Fruit fly (Drosophila melanogaster) whole organism, embryonic: ENCODE data around the gene CG8281.

Experiments used
- CG10979 ChIP-seq: fragments of 200-800 bp; sonication (Bioruptor generic); optimal IDR thresholded peaks from 2 replicates; lab custom pipeline; 2018; ENCODE audit warnings: missing biosample characterization, mild to moderate bottlenecking, missing genetic modification characterization, moderate library complexity
- CG11085 ChIP-seq: fragments of 200-800 bp; sonication (Bioruptor generic); IDR thresholded peaks from 2 replicates; pipeline ENCODE4 v1.3.6; 2022; ENCODE audit warnings: missing biosample characterization, missing genetic modification characterization
- CG11560 ChIP-seq: fragments of 200-800 bp; sonication (Bioruptor generic); IDR thresholded peaks from 3 replicates; pipeline ENCODE4 v1.3.6; 2022; ENCODE audit warnings: missing biosample characterization, missing genetic modification characterization
- CG1233 ChIP-seq: fragments of 200-800 bp; sonication (Bioruptor generic); optimal IDR thresholded peaks from 4 replicates; lab custom pipeline; 2018; ENCODE audit warnings: missing biosample characterization, mild to moderate bottlenecking, missing genetic modification characterization
- CG12391 ChIP-seq: fragments of 200-800 bp; sonication (Bioruptor generic); optimal IDR thresholded peaks from 3 replicates; lab custom pipeline; 2018; ENCODE audit warnings: missing biosample characterization, mild to moderate bottlenecking, missing genetic modification characterization, moderate library complexity
- CG13296 ChIP-seq: fragments of 200-800 bp; sonication (Bioruptor generic); optimal IDR thresholded peaks from 3 replicates; lab custom pipeline; 2018; ENCODE audit warnings: missing biosample characterization, mild to moderate bottlenecking, missing genetic modification characterization
- CG13894 ChIP-seq: fragments of 200-800 bp; sonication (Bioruptor generic); optimal IDR thresholded peaks from 3 replicates; lab custom pipeline; 2018; ENCODE audit warnings: missing biosample characterization, mild to moderate bottlenecking, missing genetic modification characterization, moderate library complexity
- CG14050 ChIP-seq: fragments of 200-800 bp; sonication (Bioruptor generic); IDR thresholded peaks from 3 replicates; pipeline ENCODE4 v1.3.6; 2022; ENCODE audit warnings: missing biosample characterization, missing genetic modification characterization
- CG14860 ChIP-seq: fragments of 200-800 bp; sonication (Bioruptor generic); IDR thresholded peaks from 3 replicates; pipeline ENCODE4 v1.3.6; 2022; ENCODE audit warnings: missing biosample characterization, missing genetic modification characterization; ENCODE audit not compliant: partially characterized antibody
- CG15696 ChIP-seq: fragments of 200-800 bp; sonication (Bioruptor generic); optimal IDR thresholded peaks from 2 replicates; lab custom pipeline; 2019; ENCODE audit warnings: missing biosample characterization, mild to moderate bottlenecking, missing genetic modification characterization, moderate library complexity
- CG1647 ChIP-seq: fragments of 200-800 bp; sonication (Bioruptor generic); optimal IDR thresholded peaks from 3 replicates; lab custom pipeline; 2016; ENCODE audit warnings: missing biosample characterization, missing genetic modification characterization
- CG17361 ChIP-seq: fragments of 200-800 bp; sonication (Bioruptor generic); IDR thresholded peaks from 3 replicates; pipeline ENCODE4 v1.3.6; 2022; ENCODE audit warnings: missing biosample characterization, missing genetic modification characterization
- CG18599 ChIP-seq: fragments of 200-800 bp; sonication (Bioruptor generic); optimal IDR thresholded peaks from 3 replicates; lab custom pipeline; 2017; ENCODE audit warnings: missing biosample characterization, missing genetic modification characterization, mild to moderate bottlenecking, moderate library complexity, missing genetic modification reagents
- CG2678 ChIP-seq: fragments of 200-800 bp; sonication (Bioruptor generic); optimal IDR thresholded peaks from 3 replicates; lab custom pipeline; 2019; ENCODE audit warnings: missing biosample characterization, mild to moderate bottlenecking, missing genetic modification characterization, moderate library complexity
- CG34376 ChIP-seq: fragments of 200-800 bp; sonication (Bioruptor generic); optimal IDR thresholded peaks from 2 replicates; lab custom pipeline; 2018; ENCODE audit warnings: missing biosample characterization, mild to moderate bottlenecking, missing genetic modification characterization
- CG4617 ChIP-seq: fragments of 200-800 bp; sonication (Bioruptor generic); optimal IDR thresholded peaks from 3 replicates; lab custom pipeline; 2016; ENCODE audit warnings: missing biosample characterization, missing genetic modification characterization, borderline replicate concordance
- CG4707 ChIP-seq: fragments of 200-800 bp; sonication (Bioruptor generic); optimal IDR thresholded peaks from 2 replicates; lab custom pipeline; 2018; ENCODE audit warnings: missing biosample characterization, mild to moderate bottlenecking, missing genetic modification characterization, moderate library complexity
- CG6175 ChIP-seq: fragments of 200-800 bp; sonication (Bioruptor generic); IDR thresholded peaks from 3 replicates; pipeline ENCODE4 v1.3.6; 2022; ENCODE audit warnings: missing biosample characterization, missing genetic modification characterization
- CG6683 ChIP-seq: fragments of 200-800 bp; sonication (Bioruptor generic); optimal IDR thresholded peaks from 2 replicates; lab custom pipeline; 2017; ENCODE audit warnings: missing biosample characterization, mild to moderate bottlenecking, missing genetic modification characterization, missing genetic modification reagents
- CG6813 ChIP-seq: fragments of 200-800 bp; sonication (Bioruptor generic); optimal IDR thresholded peaks from 2 replicates; lab custom pipeline; 2017; ENCODE audit warnings: missing biosample characterization, missing genetic modification characterization, mild to moderate bottlenecking, moderate library complexity, missing genetic modification reagents
- CHES-1-like ChIP-seq: fragments of 200-800 bp; sonication (Bioruptor generic); optimal IDR thresholded peaks from 2 replicates; lab custom pipeline; 2016; ENCODE audit warnings: missing biosample characterization, missing genetic modification characterization
- Dll ChIP-seq: fragments of 200-800 bp; sonication (Bioruptor generic); IDR thresholded peaks from 4 replicates; pipeline ENCODE4 v1.3.6; 2022; ENCODE audit warnings: missing biosample characterization, missing genetic modification characterization; ENCODE audit not compliant: partially characterized antibody
- Fer1 ChIP-seq: fragments of 200-800 bp; sonication (Bioruptor generic); optimal IDR thresholded peaks from 2 replicates; lab custom pipeline; 2017; ENCODE audit warnings: missing biosample characterization, mild to moderate bottlenecking, missing genetic modification characterization
- Fer3 ChIP-seq: fragments of 200-800 bp; sonication (Bioruptor generic); optimal IDR thresholded peaks from 2 replicates; lab custom pipeline; 2018; ENCODE audit warnings: missing biosample characterization, mild to moderate bottlenecking, missing genetic modification characterization, moderate library complexity
- H15 ChIP-seq: fragments of 200-800 bp; sonication (Bioruptor generic); IDR thresholded peaks from 3 replicates; pipeline ENCODE4 v1.3.6; 2022; ENCODE audit warnings: missing biosample characterization, missing genetic modification characterization
- HLH4C ChIP-seq: fragments of 200-800 bp; sonication (Bioruptor generic); IDR thresholded peaks from 3 replicates; pipeline ENCODE4 v1.3.6; 2022; ENCODE audit warnings: missing biosample characterization, missing genetic modification characterization; ENCODE audit not compliant: partially characterized antibody
- Hand ChIP-seq: fragments of 200-800 bp; sonication (Bioruptor generic); optimal IDR thresholded peaks from 2 replicates; lab custom pipeline; 2017; ENCODE audit warnings: mild to moderate bottlenecking, missing biosample characterization, missing genetic modification reagents, missing genetic modification characterization
- Med ChIP-seq: fragments of 200-800 bp; sonication (Bioruptor generic); peaks from one replicate; lab custom pipeline; 2016; ENCODE audit warnings: missing biosample characterization, missing genetic modification characterization, mild to moderate bottlenecking, inconsistent platforms, moderate library complexity
- Trl ChIP-seq, 3 experiments: fragments of >200 bp in 2 of 3; fragments of 200-800 bp in 1 of 3; sonication (Bioruptor generic) in 1 of 3; optimal IDR thresholded peaks; 2 replicates in 1 of 3; 3 replicates in 2 of 3; lab custom pipeline; 2016 to 2017; ENCODE audit warnings: missing biosample characterization in 1 of 3, missing genetic modification characterization in 1 of 3
- ash1 ChIP-seq: fragments of 200-800 bp; sonication (Bioruptor generic); optimal IDR thresholded peaks from 2 replicates; lab custom pipeline; 2018; ENCODE audit warnings: missing biosample characterization, mild to moderate bottlenecking, missing genetic modification characterization
- cad ChIP-seq: fragments of >200 bp; optimal IDR thresholded peaks from 2 replicates; lab custom pipeline; 2017; ENCODE audit warnings: missing biosample characterization, missing genetic modification characterization
- chif ChIP-seq, 2 experiments: fragments of 200-800 bp; sonication (Bioruptor generic); optimal IDR thresholded peaks; 3 replicates each; lab custom pipeline; 2016; ENCODE audit warnings: missing biosample characterization in 2 of 2, missing genetic modification characterization in 2 of 2
- chinmo ChIP-seq: fragments of 200-800 bp; sonication (Bioruptor generic); IDR thresholded peaks from 4 replicates; pipeline ENCODE4 v1.3.6; 2022; ENCODE audit warnings: missing biosample characterization, missing genetic modification characterization; ENCODE audit not compliant: partially characterized antibody
- chn ChIP-seq: fragments of 200-800 bp; sonication (Bioruptor generic); optimal IDR thresholded peaks from 2 replicates; lab custom pipeline; 2016; ENCODE audit warnings: missing biosample characterization, missing genetic modification characterization
- dpn ChIP-seq, 2 experiments: fragments of 200-800 bp; sonication (Bioruptor generic); optimal IDR thresholded peaks; 3 replicates each; lab custom pipeline; 2016; ENCODE audit warnings: missing biosample characterization in 2 of 2, missing genetic modification characterization in 2 of 2
- ems ChIP-seq: fragments of 200-800 bp; sonication (Bioruptor generic); optimal IDR thresholded peaks from 3 replicates; lab custom pipeline; 2016; ENCODE audit warnings: missing biosample characterization, missing genetic modification characterization
- eyg ChIP-seq: fragments of 200-800 bp; sonication (Bioruptor generic); optimal IDR thresholded peaks from 3 replicates; lab custom pipeline; 2016; ENCODE audit warnings: missing biosample characterization, missing genetic modification characterization
- fd64A ChIP-seq: fragments of 200-800 bp; sonication (Bioruptor generic); optimal IDR thresholded peaks from 3 replicates; lab custom pipeline; 2018; ENCODE audit warnings: missing biosample characterization, mild to moderate bottlenecking, missing genetic modification characterization
- ftz-f1 ChIP-seq: fragments of 200-800 bp; sonication (Bioruptor generic); optimal IDR thresholded peaks from 2 replicates; lab custom pipeline; 2016; ENCODE audit warnings: missing biosample characterization, missing genetic modification characterization
- hbn ChIP-seq: fragments of 200-800 bp; sonication (Bioruptor generic); IDR thresholded peaks from 2 replicates; pipeline ENCODE4 v1.3.6; 2022; ENCODE audit warnings: missing biosample characterization, missing genetic modification characterization; ENCODE audit not compliant: partially characterized antibody
- hth ChIP-seq: fragments of >200 bp; optimal IDR thresholded peaks from 2 replicates; lab custom pipeline; 2017; ENCODE audit warnings: inconsistent platforms
- jing ChIP-seq: fragments of 200-800 bp; sonication (Bioruptor generic); optimal IDR thresholded peaks from 2 replicates; lab custom pipeline; 2018; ENCODE audit warnings: missing biosample characterization, mild to moderate bottlenecking, missing genetic modification characterization
- ken ChIP-seq: fragments of 200-800 bp; sonication (Bioruptor generic); IDR thresholded peaks from 3 replicates; pipeline ENCODE4 v1.3.6; 2022; ENCODE audit warnings: missing biosample characterization, missing genetic modification characterization
- lola ChIP-seq, 3 experiments: fragments of >200 bp in 2 of 3; fragments of 200-800 bp in 1 of 3; sonication (Bioruptor generic) in 1 of 3; optimal IDR thresholded peaks; 2 replicates each; lab custom pipeline; 2017 to 2019; ENCODE audit warnings: missing biosample characterization in 3 of 3, missing genetic modification characterization in 3 of 3, mild to moderate bottlenecking in 1 of 3, moderate library complexity in 1 of 3
- nerfin-2 ChIP-seq: fragments of 200-800 bp; sonication (Bioruptor generic); IDR thresholded peaks from 2 replicates; pipeline ENCODE4 v1.3.6; 2022; ENCODE audit warnings: missing biosample characterization, missing genetic modification characterization; ENCODE audit not compliant: partially characterized antibody
- sens ChIP-seq: fragments of 200-800 bp; sonication (Bioruptor generic); peaks from one replicate; lab custom pipeline; 2016; ENCODE audit warnings: missing biosample characterization, missing genetic modification characterization
- sim ChIP-seq: fragments of 200-800 bp; sonication (Bioruptor generic); IDR thresholded peaks from 2 replicates; pipeline ENCODE4 v1.3.6; 2022; ENCODE audit warnings: missing biosample characterization, missing genetic modification characterization
- sima ChIP-seq: fragments of 200-800 bp; sonication (Bioruptor generic); optimal IDR thresholded peaks from 2 replicates; lab custom pipeline; 2016; ENCODE audit warnings: missing biosample characterization, missing genetic modification characterization
- slbo ChIP-seq: fragments of 200-800 bp; sonication (Bioruptor generic); IDR thresholded peaks from 2 replicates; pipeline ENCODE4 v1.3.6; 2022; ENCODE audit warnings: missing biosample characterization, missing genetic modification characterization

Gene CG8281

DNA sequence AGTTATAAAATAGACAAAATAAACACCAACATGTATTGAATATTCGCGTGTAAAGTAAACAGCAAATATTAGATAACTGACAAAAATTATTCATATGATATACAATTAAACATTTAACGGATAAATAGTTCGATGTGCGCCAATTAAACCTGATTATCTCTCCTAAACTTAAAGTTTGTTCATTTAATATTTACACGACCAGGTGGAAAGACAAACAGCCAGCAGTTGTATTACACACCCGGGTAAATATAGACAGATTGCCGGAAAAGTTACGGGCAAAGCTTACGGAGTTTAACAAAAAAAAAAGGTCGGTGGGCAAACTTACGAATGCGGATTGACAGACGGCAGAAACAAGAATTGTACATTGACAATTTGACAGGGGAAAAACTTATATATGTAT is 30.2 kb upstream of the CG8281 start (continued):
- no peak for TF ChIP-seq HLH4C (GFP tag; lab: Robert Waterston, UW)
- TF ChIP-seq ems (GFP tag; lab: Kevin White, UChicago) = peak; percentile 6
- no peak for TF ChIP-seq Trl (optimal IDR thresholded peaks at IDR 0.05; lab: Kevin White, UChicago)
- peak; percentile 27 for TF ChIP-seq Trl (GFP tag; optimal IDR thresholded peaks at IDR 0.05; lab: Kevin White, UChicago)
- peak; percentile 53 for TF ChIP-seq CG1233 (GFP tag; lab: Kevin White, UChicago)
- TF ChIP-seq Hand (GFP tag; lab: Kevin White, UChicago) = no peak
- TF ChIP-seq CG17361 (GFP tag; lab: Robert Waterston, UW) = peak; percentile 29; the same call in 1 of the 3 replicates
- TF ChIP-seq hth (lab: Kevin White, UChicago) = no peak
- TF ChIP-seq chn (GFP tag; lab: Kevin White, UChicago) = no peak
- no peak for TF ChIP-seq CG10979 (tag; lab: Kevin White, UChicago)
- no peak for TF ChIP-seq sens (GFP tag; lab: Kevin White, UChicago)
- peak; percentile 59 for TF ChIP-seq fd64A (GFP tag; lab: Kevin White, UChicago)
- no peak for TF ChIP-seq sim (GFP tag; lab: Robert Waterston, UW)
- peak; percentile 65 for TF ChIP-seq eyg (GFP tag; lab: Kevin White, UChicago)
- TF ChIP-seq lola (GFP tag; optimal IDR thresholded peaks at IDR 0.05; lab: Kevin White, UChicago) = no peak
- no peak for TF ChIP-seq ftz-f1 (GFP tag; lab: Kevin White, UChicago)
- no peak for TF ChIP-seq CG6175
- peak; percentile 86 for TF ChIP-seq Fer1
- peak; percentile 89 for TF ChIP-seq Med (GFP tag; lab: Kevin White, UChicago)
- peak; percentile 43 for TF ChIP-seq CHES-1-like (GFP tag; lab: Kevin White, UChicago)
- TF ChIP-seq CG13296 (GFP tag; lab: Kevin White, UChicago) = peak; percentile 77
- TF ChIP-seq CG18599 (GFP tag; lab: Kevin White, UChicago) = peak; percentile 86
- no peak for TF ChIP-seq nerfin-2 (GFP tag; lab: Robert Waterston, UW)
- no peak for TF ChIP-seq CG14050 (GFP tag; lab: Robert Waterston, UW)
- no peak for TF ChIP-seq sima (GFP tag; lab: Kevin White, UChicago)
- no peak for TF ChIP-seq chinmo (GFP tag; lab: Robert Waterston, UW)
- TF ChIP-seq CG15696 (tag; lab: Kevin White, UChicago) = no peak
- TF ChIP-seq chif (GFP tag; optimal IDR thresholded peaks at IDR 0.05; lab: Kevin White, UChicago) = peak in 1 of 2 experiments; percentile 1
- TF ChIP-seq dpn (GFP tag; optimal IDR thresholded peaks at IDR 0.05; lab: Kevin White, UChicago) = peak in 1 of 2 experiments; percentile 37
- TF ChIP-seq CG34376 = peak; percentile 2
- no peak for TF ChIP-seq jing (GFP tag; lab: Kevin White, UChicago)
- TF ChIP-seq Dll (GFP tag; lab: Robert Waterston, UW) = no peak
- TF ChIP-seq ash1 (GFP tag; lab: Kevin White, UChicago) = peak; percentile 39
- TF ChIP-seq hbn (GFP tag; lab: Robert Waterston, UW) = no peak
- TF ChIP-seq slbo (GFP tag; lab: Robert Waterston, UW) = peak; percentile 20; the same call in 1 of the 2 replicates
- no peak for TF ChIP-seq H15 (GFP tag; lab: Robert Waterston, UW)
- TF ChIP-seq ken (GFP tag; lab: Robert Waterston, UW) = no peak
- peak; percentile 81 for TF ChIP-seq CG6813 (GFP tag; lab: Kevin White, UChicago)
- no peak for TF ChIP-seq CG4617 (GFP tag; lab: Kevin White, UChicago)
- peak; percentile 65 for TF ChIP-seq CG4707 (GFP tag; lab: Kevin White, UChicago)
- TF ChIP-seq CG2678 (tag; lab: Kevin White, UChicago) = peak; percentile 78
- 0 out of 2 replicates have a peak, but pooled peaks have one; percentile 39 for TF ChIP-seq CG11085 (GFP tag; lab: Robert Waterston, UW)
- TF ChIP-seq CG14860 = no peak
- no peak for TF ChIP-seq cad (GFP tag; lab: Kevin White, UChicago)
- no peak for TF ChIP-seq CG1647 (GFP tag; lab: Kevin White, UChicago)
- TF ChIP-seq CG13894 (tag; lab: Kevin White, UChicago) = peak; percentile 27
- no peak for TF ChIP-seq CG11560 (tag; lab: Robert Waterston, UW)
- peak; percentile 77 for TF ChIP-seq CG6683 (GFP tag; lab: Kevin White, UChicago)
- TF ChIP-seq Fer3 (tag; lab: Kevin White, UChicago) = peak; percentile 81
- TF ChIP-seq CG12391 = peak; percentile 30
